Fruit fly (Drosophila melanogaster): ENCODE results near the gene TfIIFalpha.

DNA sequence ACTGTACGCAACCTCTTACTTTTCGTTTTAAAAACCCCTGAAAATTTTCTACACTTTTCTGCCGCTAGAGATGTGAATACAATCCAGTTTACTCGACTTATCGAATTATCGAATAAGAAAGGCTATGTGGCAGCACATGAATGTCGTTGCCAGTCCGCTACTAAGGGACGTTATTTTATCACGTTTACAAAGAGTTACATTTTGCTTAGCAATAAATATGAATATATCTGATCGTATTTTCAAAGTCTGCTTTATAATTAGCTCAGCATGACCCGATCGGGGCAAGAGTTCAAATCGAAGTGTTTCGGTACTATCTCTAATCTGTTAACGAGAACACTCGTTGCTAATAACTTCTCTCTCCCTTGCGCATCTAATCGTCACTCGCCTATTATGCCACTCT is 12.2 kb upstream of the TfIIFalpha start, which contains the start of gene CG42724:
- no peak for TF ChIP-seq Abd-B (GFP tag; optimal IDR thresholded peaks at IDR 0.05)
- no peak for TF ChIP-seq Jra (GFP tag; optimal IDR thresholded peaks at IDR 0.05)
- no peak for TF ChIP-seq ey (GFP tag; optimal IDR thresholded peaks at IDR 0.05)
- no peak for TF ChIP-seq h (GFP tag; optimal IDR thresholded peaks at IDR 0.05)
- TF ChIP-seq OdsH (GFP tag; optimal IDR thresholded peaks at IDR 0.05) = no peak
